Worm (Caenorhabditis elegans) whole organism, L4 larva: ENCODE results near the gene prp-19.

Experiments
- F44E2.7 ChIP-seq: fragments of 200-800 bp; sonication (Bioruptor generic); IDR thresholded peaks from 2 replicates; pipeline ENCODE4 v2.1.2; 2022; ENCODE audit warnings: missing genetic modification characterization, missing compliant biosample characterization
- Y5F2A.4 ChIP-seq: fragments of 200-800 bp; sonication (Bioruptor generic); optimal IDR thresholded peaks from 2 replicates; lab custom pipeline; 2018; ENCODE audit warnings: mild to moderate bottlenecking, missing genetic modification characterization, missing compliant biosample characterization
- ZK337.2 ChIP-seq: fragments of 200-800 bp; sonication (Bioruptor generic); IDR thresholded peaks from 2 replicates; pipeline ENCODE4 v1.3.6; 2022; ENCODE audit warnings: missing genetic modification reagents, missing genetic modification characterization, missing compliant biosample characterization
- ZK546.5 ChIP-seq, 2 experiments: sonication (generic microtip); optimal IDR thresholded peaks; 2 replicates each; lab custom pipeline; 2017; ENCODE audit warnings: missing biosample characterization in 2 of 2, missing genetic modification characterization in 2 of 2
- aha-1 ChIP-seq: fragments of 150-350 bp; peaks from one replicate; lab custom pipeline; 2014; ENCODE audit warnings: missing biosample characterization, missing genetic modification characterization
- ceh-20 ChIP-seq: fragments of 200-800 bp; sonication (Bioruptor generic); IDR thresholded peaks from 2 replicates; pipeline ENCODE4 v1.3.6; 2022; ENCODE audit warnings: missing genetic modification reagents, missing genetic modification characterization, missing compliant biosample characterization
- ceh-82 ChIP-seq: sonication (generic microtip); optimal IDR thresholded peaks from 2 replicates; lab custom pipeline; 2017; ENCODE audit warnings: missing biosample characterization, missing genetic modification characterization
- ctbp-1 ChIP-seq: fragments of 200-800 bp; sonication (Bioruptor generic); IDR thresholded peaks from 2 replicates; pipeline ENCODE4 v1.3.6; 2022; ENCODE audit warnings: missing genetic modification reagents, missing genetic modification characterization, missing compliant biosample characterization
- daf-16 ChIP-seq, 3 experiments: sonication (generic microtip); optimal IDR thresholded peaks; 2 replicates each; lab custom pipeline; 2016 to 2017; ENCODE audit warnings: missing genetic modification characterization in 3 of 3, missing genetic modification reagents in 3 of 3, mild to moderate bottlenecking in 2 of 3, missing compliant biosample characterization in 2 of 3, missing biosample characterization in 1 of 3, moderate library complexity in 1 of 3
- dpl-1 ChIP-seq: fragments of 150-350 bp; optimal IDR thresholded peaks from 2 replicates; lab custom pipeline; 2014; ENCODE audit warnings: missing biosample characterization, missing genetic modification reagents, missing genetic modification characterization
- duxl-1 ChIP-seq: sonication (generic microtip); optimal IDR thresholded peaks from 2 replicates; lab custom pipeline; 2016; ENCODE audit warnings: mild to moderate bottlenecking, missing genetic modification characterization, moderate library complexity, missing compliant biosample characterization; ENCODE audit not compliant: poor library complexity
- dve-1 ChIP-seq: sonication (generic microtip); optimal IDR thresholded peaks from 2 replicates; lab custom pipeline; 2017; ENCODE audit warnings: antibody characterized with exemption, mild to moderate bottlenecking, missing genetic modification characterization, missing compliant biosample characterization; ENCODE audit not compliant: insufficient read depth
- hif-1 ChIP-seq, 2 experiments: sonication (generic microtip); optimal IDR thresholded peaks; 2 replicates each; lab custom pipeline; 2016 to 2017; ENCODE audit warnings: missing compliant biosample characterization in 2 of 2, missing genetic modification characterization in 2 of 2, missing genetic modification reagents in 2 of 2, missing genotype in 2 of 2, mild to moderate bottlenecking in 1 of 2
- hlh-30 ChIP-seq: sonication (generic microtip); optimal IDR thresholded peaks from 2 replicates; lab custom pipeline; 2017; ENCODE audit warnings: antibody characterized with exemption, mild to moderate bottlenecking, missing genetic modification characterization, missing compliant biosample characterization; ENCODE audit not compliant: insufficient read depth
- lim-7 ChIP-seq: fragments of 200-800 bp; sonication (Bioruptor generic); IDR thresholded peaks from 2 replicates; pipeline ENCODE4 v1.3.6; 2022; ENCODE audit warnings: missing genetic modification characterization, missing compliant biosample characterization
- lin-1 ChIP-seq: fragments of 200-800 bp; sonication (Bioruptor generic); IDR thresholded peaks from 2 replicates; pipeline ENCODE4 v1.3.6; 2022; ENCODE audit warnings: missing genetic modification reagents, missing genetic modification characterization, missing compliant biosample characterization
- lin-29 ChIP-seq: fragments of 200-800 bp; sonication (Bioruptor generic); IDR thresholded peaks from 2 replicates; pipeline ENCODE4 v1.3.6; 2022; ENCODE audit warnings: missing genetic modification reagents, missing genetic modification characterization, missing compliant biosample characterization
- lin-38 ChIP-seq: fragments of 200-800 bp; sonication (Bioruptor generic); IDR thresholded peaks from 2 replicates; pipeline ENCODE4 v1.3.6; 2022; ENCODE audit warnings: missing genetic modification reagents, missing genetic modification characterization, missing compliant biosample characterization
- lin-39 ChIP-seq: fragments of 150-350 bp; optimal IDR thresholded peaks from 2 replicates; lab custom pipeline; 2014; ENCODE audit warnings: missing biosample characterization, missing genetic modification reagents, missing genetic modification characterization
- lir-3 ChIP-seq: sonication (generic microtip); optimal IDR thresholded peaks from 2 replicates; lab custom pipeline; 2016; ENCODE audit warnings: mild to moderate bottlenecking, missing genetic modification characterization, missing compliant biosample characterization
- lsy-2 ChIP-seq, 2 experiments: fragments of 150-350 bp in 1 of 2; sonication (generic microtip) in 1 of 2; optimal IDR thresholded peaks; 2 replicates each; lab custom pipeline; 2014 to 2017; ENCODE audit warnings: missing biosample characterization in 2 of 2, missing genetic modification characterization in 2 of 2
- mep-1 ChIP-seq: fragments of 150-350 bp; sonication (generic microtip); optimal IDR thresholded peaks from 3 replicates; lab custom pipeline; 2014; ENCODE audit warnings: missing biosample characterization, missing genetic modification characterization
- mes-2 ChIP-seq: sonication (generic microtip); optimal IDR thresholded peaks from 2 replicates; lab custom pipeline; 2016; ENCODE audit warnings: missing genotype, mild to moderate bottlenecking, missing genetic modification characterization, missing compliant biosample characterization; ENCODE audit not compliant: poor library complexity, severe bottlenecking
- mxl-2 ChIP-seq: fragments of 200-800 bp; sonication (Bioruptor generic); conservative IDR thresholded peaks from 2 replicates; pipeline ENCODE4 v1.3.6; 2022; ENCODE audit warnings: missing genetic modification reagents, missing genetic modification characterization, missing compliant biosample characterization
- nhr-237 ChIP-seq: sonication (generic microtip); optimal IDR thresholded peaks from 2 replicates; lab custom pipeline; 2017; ENCODE audit warnings: missing biosample characterization, missing genetic modification characterization
- nhr-28 ChIP-seq: fragments of 150-350 bp; optimal IDR thresholded peaks from 2 replicates; lab custom pipeline; 2014; ENCODE audit warnings: missing biosample characterization, missing genetic modification characterization
- nhr-6 ChIP-seq: fragments of 150-350 bp; optimal IDR thresholded peaks from 2 replicates; lab custom pipeline; 2014; ENCODE audit warnings: missing biosample characterization, missing genetic modification characterization
- pqm-1 ChIP-seq: sonication (generic microtip); optimal IDR thresholded peaks from 2 replicates; lab custom pipeline; 2017; ENCODE audit warnings: missing biosample characterization, missing genetic modification characterization
- rbr-2 ChIP-seq: sonication (generic microtip); optimal IDR thresholded peaks from 2 replicates; lab custom pipeline; 2016; ENCODE audit warnings: missing genotype, missing genetic modification characterization, missing compliant biosample characterization
- snpc-4 ChIP-seq: fragments of 150-350 bp; optimal IDR thresholded peaks from 2 replicates; lab custom pipeline; 2014; ENCODE audit warnings: missing biosample characterization, missing genetic modification characterization
- tag-97 ChIP-seq: fragments of 200-800 bp; sonication (Bioruptor generic); IDR thresholded peaks from 2 replicates; pipeline ENCODE4 v1.3.6; 2022; ENCODE audit warnings: missing genetic modification characterization, missing compliant biosample characterization
- tra-1 ChIP-seq: fragments of 200-800 bp; sonication (Bioruptor generic); IDR thresholded peaks from 2 replicates; pipeline ENCODE4 v1.3.6; 2022; ENCODE audit warnings: missing genetic modification reagents, missing genetic modification characterization, missing compliant biosample characterization
- unc-62 ChIP-seq, 3 experiments: fragments of 150-350 bp in 1 of 3; sonication (generic microtip); optimal IDR thresholded peaks in 2 of 3; peaks in 1 of 3; 1 replicate in 1 of 3; 2 replicates in 2 of 3; lab custom pipeline; 2014 to 2017; ENCODE audit warnings: missing biosample characterization in 3 of 3, missing genetic modification characterization in 3 of 3, missing genetic modification reagents in 3 of 3, missing genotype in 1 of 3
- vab-7 ChIP-seq: fragments of 200-800 bp; sonication (Bioruptor generic); IDR thresholded peaks from 2 replicates; pipeline ENCODE4 v1.3.6; 2022; ENCODE audit warnings: missing genetic modification reagents, missing genetic modification characterization, missing compliant biosample characterization
- zip-11 ChIP-seq: fragments of 200-800 bp; sonication (Bioruptor generic); IDR thresholded peaks from 2 replicates; pipeline ENCODE4 v1.3.6; 2022; ENCODE audit warnings: missing genetic modification characterization, missing compliant biosample characterization
- ztf-11 ChIP-seq: fragments of 150-350 bp; optimal IDR thresholded peaks from 2 replicates; lab custom pipeline; 2014; ENCODE audit warnings: missing biosample characterization, missing genetic modification characterization

prp-19 gene

ce11 chrIII:5155393-5155792 is 16.5 kb downstream of the prp-19 start:
- TF ChIP-seq ctbp-1 (GFP tag; lab: Robert Waterston, UW) (0 out of 2 replicates have a peak, but pooled peaks have one; percentile 11), mes-2 (peak; percentile 7), duxl-1 (tag; lab: Kevin White, UChicago) (no peak), lin-38 (GFP tag; lab: Robert Waterston, UW) (0 out of 2 replicates have a peak, but pooled peaks have one; percentile 12), nhr-237 (tag; lab: Kevin White, UChicago) (no peak), aha-1 (tag; lab: Kevin White, UChicago) (no peak)

DNA sequence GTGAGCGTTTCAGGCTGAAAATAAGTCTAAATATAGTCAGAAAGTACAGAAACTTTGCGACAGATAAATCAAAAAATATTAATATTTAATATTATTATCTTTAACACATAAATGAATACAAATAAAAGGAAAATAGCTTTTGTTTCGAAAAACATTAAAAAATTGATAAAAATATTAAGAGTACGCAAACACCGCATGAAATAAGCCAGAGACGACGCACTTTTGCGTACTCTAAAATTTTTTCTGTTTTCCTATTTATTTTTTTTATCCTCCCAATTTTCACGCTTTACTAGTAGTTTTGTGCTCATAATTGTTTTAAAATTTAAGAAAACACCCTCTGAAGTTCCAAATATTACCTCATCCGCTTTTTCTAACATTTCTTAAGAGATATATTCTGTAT is 18.7 kb downstream of the prp-19 start, which contains the start of the genes rbm-42 and grwd-1:
Gene rbm-42, minus strand, starts transcription at position 93 of the 400 bp plus-strand sequence.
Gene grwd-1, plus strand, starts transcription at position 328 of the 400 bp plus-strand sequence.
- TF ChIP-seq mep-1 (peak; percentile 29), ztf-11 (tag; lab: Kevin White, UChicago) (no peak), dpl-1 (GFP tag; lab: Kevin White, UChicago) (peak; percentile 30), mes-2 (peak; percentile 49), lin-38 (GFP tag; lab: Robert Waterston, UW) (peak; percentile 37; the same call in 1 of the 2 replicates), lsy-2 (tag; optimal IDR thresholded peaks at IDR 0.05; lab: Kevin White, UChicago) (peak in 1 of 2 experiments; percentile 62), daf-16 (GFP tag; optimal IDR thresholded peaks at IDR 0.05; lab: Kevin White, UChicago) (no peak), daf-16 (tag; optimal IDR thresholded peaks at IDR 0.05; lab: Kevin White, UChicago) (peak; percentile 13), pqm-1 (tag; lab: Kevin White, UChicago) (no peak), rbr-2 (tag; lab: Kevin White, UChicago) (no peak), lin-39 (tag; lab: Kevin White, UChicago) (no peak), lin-29 (no peak), hlh-30 (tag; lab: Kevin White, UChicago) (peak; percentile 6), dve-1 (tag; lab: Kevin White, UChicago) (peak; percentile 26)

ce11 chrIII:5150980-5151379 is 20.9 kb downstream of the prp-19 start:
- TF ChIP-seq zip-11 (GFP tag; lab: Robert Waterston, UW) (no peak), nhr-237 (tag; lab: Kevin White, UChicago) (no peak), Y5F2A.4 (GFP tag; lab: Kevin White, UChicago) (no peak)

- TF ChIP-seq ZK337.2 (GFP tag; lab: Robert Waterston, UW) (no peak), Y5F2A.4 (GFP tag; lab: Kevin White, UChicago) (no peak)
- TF ChIP-seq, all 104 proteins: peak for 0
Measured at ce11 chrIII:5150012-5150411, 21.8 kb downstream of the prp-19 start.

ce11 chrIII:5149478-5149877 is 22.4 kb downstream of the prp-19 start, which contains the start of gene Y54H5A.2:
Y54H5A.2 (minus strand) TSS chrIII:5149578.
- no peak for TF ChIP-seq lin-1
- TF ChIP-seq unc-62 (GFP tag; optimal IDR thresholded peaks at IDR 0.05 in 1 of 2; lab: Kevin White, UChicago): peak in 1 of 2 experiments; percentile 9
- no peak for TF ChIP-seq unc-62 (tag; optimal IDR thresholded peaks at IDR 0.05; lab: Kevin White, UChicago)
- TF ChIP-seq nhr-6 (tag; lab: Kevin White, UChicago): no peak
- no peak for TF ChIP-seq mxl-2 (GFP tag; lab: Robert Waterston, UW)

DNA sequence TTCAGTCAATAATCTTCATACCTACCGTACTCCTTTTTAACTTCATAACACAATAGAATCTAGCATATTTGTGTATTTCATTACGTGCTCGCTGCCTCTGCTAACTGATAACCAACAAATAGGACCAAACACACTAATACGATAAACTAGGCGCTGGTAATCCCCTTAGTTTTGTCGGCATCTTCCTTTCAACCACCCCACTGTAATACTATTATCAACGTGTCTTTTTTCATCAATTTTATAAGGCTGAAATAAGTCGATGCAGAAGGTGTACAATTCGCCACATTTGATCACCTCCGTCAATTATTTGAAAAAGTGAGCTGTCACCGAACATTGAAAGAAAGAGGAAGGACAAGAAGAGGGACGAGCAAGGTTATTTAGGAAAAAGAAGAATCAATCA is 24.4 kb downstream of the prp-19 start:
- no peak for TF ChIP-seq daf-16 (GFP tag; optimal IDR thresholded peaks at IDR 0.05; lab: Kevin White, UChicago)
- TF ChIP-seq daf-16 (tag; optimal IDR thresholded peaks at IDR 0.05; lab: Kevin White, UChicago): peak; percentile 43
- TF ChIP-seq unc-62 (GFP tag; optimal IDR thresholded peaks at IDR 0.05 in 1 of 2; lab: Kevin White, UChicago): peak in 1 of 2 experiments; percentile 83
- no peak for TF ChIP-seq unc-62 (tag; optimal IDR thresholded peaks at IDR 0.05; lab: Kevin White, UChicago)
- peak; percentile 35 for TF ChIP-seq pqm-1 (tag; lab: Kevin White, UChicago)
- TF ChIP-seq tag-97 (GFP tag; lab: Robert Waterston, UW): no peak

DNA sequence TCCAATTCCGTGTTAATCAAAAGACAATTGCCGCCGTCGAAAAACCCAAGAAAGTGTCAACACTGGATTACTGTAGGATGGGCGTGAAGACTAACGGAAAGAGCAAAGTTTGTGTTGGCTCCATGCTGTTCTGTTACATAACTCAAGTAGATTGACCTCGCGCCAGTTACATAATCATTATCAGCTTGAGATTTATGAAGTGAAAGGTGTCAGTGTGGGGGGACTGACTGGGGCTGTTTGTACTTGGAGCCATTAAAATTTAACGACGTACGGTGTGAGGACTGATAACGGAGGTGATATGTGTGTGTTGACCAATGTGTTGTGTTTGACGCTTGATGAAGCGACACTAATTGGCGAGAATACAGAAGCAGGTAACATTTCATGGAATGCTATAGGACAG is 25.1 kb downstream of the prp-19 start:
- TF ChIP-seq lim-7 (GFP tag; lab: Robert Waterston, UW): no peak
- TF ChIP-seq vab-7: no peak
- no peak for TF ChIP-seq snpc-4 (tag; lab: Kevin White, UChicago)
- peak; percentile 48 for TF ChIP-seq nhr-28
- 0 out of 2 replicates have a peak, but pooled peaks have one; percentile 22 for TF ChIP-seq lin-1
- no peak for TF ChIP-seq F44E2.7 (GFP tag; lab: Robert Waterston, UW)
- TF ChIP-seq daf-16 (GFP tag; optimal IDR thresholded peaks at IDR 0.05; lab: Kevin White, UChicago): no peak
- TF ChIP-seq daf-16 (tag; optimal IDR thresholded peaks at IDR 0.05; lab: Kevin White, UChicago): peak; percentile 86
- TF ChIP-seq ZK546.5 (tag; optimal IDR thresholded peaks at IDR 0.05; lab: Kevin White, UChicago): no peak
- no peak for TF ChIP-seq nhr-6 (tag; lab: Kevin White, UChicago)
- no peak for TF ChIP-seq ceh-82 (tag; lab: Kevin White, UChicago)
- peak; percentile 84 for TF ChIP-seq ceh-20 (GFP tag; lab: Robert Waterston, UW)
- no peak for TF ChIP-seq lir-3 (tag; lab: Kevin White, UChicago)
- TF ChIP-seq tra-1 (GFP tag; lab: Robert Waterston, UW): peak; percentile 78
- TF ChIP-seq hif-1 (tag; optimal IDR thresholded peaks at IDR 0.05; lab: Kevin White, UChicago): no peak
